Fruit fly (Drosophila melanogaster) whole organism, embryonic: ENCODE results near the gene pod1.

ENCODE experiments used
- Asciz ChIP-seq: fragments of 200-800 bp; sonication (Bioruptor generic); optimal IDR thresholded peaks from 2 replicates; lab custom pipeline; 2017; ENCODE audit warnings: missing biosample characterization, mild to moderate bottlenecking, missing genetic modification characterization, missing genetic modification reagents
- CG10543 ChIP-seq: fragments of 200-800 bp; sonication (Bioruptor generic); optimal IDR thresholded peaks from 3 replicates; lab custom pipeline; 2017; ENCODE audit warnings: missing biosample characterization, mild to moderate bottlenecking, missing genetic modification characterization, moderate library complexity
- CG13287 ChIP-seq: fragments of 200-800 bp; sonication (Bioruptor generic); IDR thresholded peaks from 2 replicates; pipeline ENCODE4 v1.3.6; 2022; ENCODE audit warnings: missing biosample characterization, missing genetic modification characterization; ENCODE audit not compliant: partially characterized antibody
- CG13894 ChIP-seq: fragments of 200-800 bp; sonication (Bioruptor generic); optimal IDR thresholded peaks from 3 replicates; lab custom pipeline; 2018; ENCODE audit warnings: missing biosample characterization, mild to moderate bottlenecking, missing genetic modification characterization, moderate library complexity
- CG2712 ChIP-seq: fragments of 200-800 bp; optimal IDR thresholded peaks from 3 replicates; lab custom pipeline; 2019; ENCODE audit warnings: missing biosample characterization, mild to moderate bottlenecking, missing genetic modification characterization, moderate library complexity
- CG30020 ChIP-seq: fragments of 200-800 bp; optimal IDR thresholded peaks from 2 replicates; lab custom pipeline; 2019; ENCODE audit warnings: missing biosample characterization, mild to moderate bottlenecking, missing genetic modification characterization, moderate library complexity
- CG31224 ChIP-seq: fragments of 200-800 bp; sonication (Bioruptor generic); IDR thresholded peaks from 2 replicates; pipeline ENCODE4 v1.3.6; 2022; ENCODE audit warnings: missing biosample characterization, missing genetic modification characterization
- CG32772 ChIP-seq: fragments of 200-800 bp; sonication (Bioruptor generic); IDR thresholded peaks from 2 replicates; pipeline ENCODE4 v1.3.6; 2022; ENCODE audit warnings: missing biosample characterization, missing genetic modification characterization
- CG3281 ChIP-seq: fragments of 200-800 bp; sonication (Bioruptor generic); optimal IDR thresholded peaks from 3 replicates; lab custom pipeline; 2017; ENCODE audit warnings: missing biosample characterization, mild to moderate bottlenecking, missing genetic modification characterization
- CG33557 ChIP-seq: fragments of 200-800 bp; sonication (Bioruptor generic); optimal IDR thresholded peaks from 2 replicates; lab custom pipeline; 2019; ENCODE audit warnings: missing biosample characterization, mild to moderate bottlenecking, missing genetic modification characterization, moderate library complexity
- CG3838 ChIP-seq: fragments of 200-800 bp; sonication (Bioruptor generic); optimal IDR thresholded peaks from 3 replicates; lab custom pipeline; 2016; ENCODE audit warnings: missing biosample characterization, missing genetic modification characterization
- CG6272 ChIP-seq: fragments of 200-800 bp; sonication (Bioruptor generic); IDR thresholded peaks from 2 replicates; pipeline ENCODE4 v1.3.6; 2022; ENCODE audit warnings: missing biosample characterization, missing genetic modification characterization
- CG6765 ChIP-seq: fragments of 200-800 bp; sonication (Bioruptor generic); optimal IDR thresholded peaks from 3 replicates; lab custom pipeline; 2017; ENCODE audit warnings: missing biosample characterization, mild to moderate bottlenecking, missing genetic modification characterization
- CG6854 ChIP-seq: fragments of 200-800 bp; sonication (Bioruptor generic); optimal IDR thresholded peaks from 3 replicates; lab custom pipeline; 2017; ENCODE audit warnings: missing biosample characterization, mild to moderate bottlenecking, missing genetic modification characterization
- CG8924 ChIP-seq: fragments of 200-800 bp; optimal IDR thresholded peaks from 3 replicates; lab custom pipeline; 2019; ENCODE audit warnings: missing biosample characterization, mild to moderate bottlenecking, missing genetic modification characterization, moderate library complexity
- CG9437 ChIP-seq: fragments of 200-800 bp; sonication (Bioruptor generic); optimal IDR thresholded peaks from 2 replicates; lab custom pipeline; 2018; ENCODE audit warnings: missing biosample characterization, mild to moderate bottlenecking, missing genetic modification characterization
- CG9727 ChIP-seq: fragments of 200-800 bp; sonication (Bioruptor generic); optimal IDR thresholded peaks from 3 replicates; lab custom pipeline; 2017; ENCODE audit warnings: missing biosample characterization, mild to moderate bottlenecking, missing genetic modification characterization
- CkIIα-i1 ChIP-seq: fragments of 200-800 bp; sonication (Bioruptor generic); IDR thresholded peaks from 2 replicates; pipeline ENCODE4 v1.3.6; 2022; ENCODE audit warnings: missing biosample characterization, missing genetic modification characterization
- D19B ChIP-seq: fragments of 200-800 bp; sonication (Bioruptor generic); optimal IDR thresholded peaks from 2 replicates; lab custom pipeline; 2017; ENCODE audit warnings: missing biosample characterization, mild to moderate bottlenecking, missing genetic modification characterization
- HLHmδ ChIP-seq: fragments of 200-800 bp; sonication (Bioruptor generic); optimal IDR thresholded peaks from 2 replicates; lab custom pipeline; 2018; ENCODE audit warnings: missing biosample characterization, mild to moderate bottlenecking, missing genetic modification characterization, moderate library complexity
- MBD-R2 ChIP-seq: fragments of 200-800 bp; sonication (Bioruptor generic); IDR thresholded peaks from 2 replicates; pipeline ENCODE4 v1.3.6; 2022; ENCODE audit warnings: missing biosample characterization, missing genetic modification characterization
- Meics ChIP-seq: fragments of 200-800 bp; sonication (Bioruptor generic); optimal IDR thresholded peaks from 2 replicates; lab custom pipeline; 2017; ENCODE audit warnings: missing biosample characterization, mild to moderate bottlenecking, missing genetic modification characterization
- NC2β ChIP-seq: fragments of 200-800 bp; sonication (Bioruptor generic); optimal IDR thresholded peaks from 2 replicates; lab custom pipeline; 2016; ENCODE audit warnings: missing biosample characterization, missing genetic modification characterization
- NK7.1 ChIP-seq: fragments of 200-800 bp; sonication (Bioruptor generic); optimal IDR thresholded peaks from 3 replicates; lab custom pipeline; 2016; ENCODE audit warnings: missing biosample characterization, missing genetic modification characterization
- Nf-YB ChIP-seq: fragments of 200-800 bp; sonication (Bioruptor generic); optimal IDR thresholded peaks from 3 replicates; lab custom pipeline; 2019; ENCODE audit warnings: missing biosample characterization, mild to moderate bottlenecking, missing genetic modification characterization, moderate library complexity
- Opbp ChIP-seq: fragments of 200-800 bp; sonication (Bioruptor generic); IDR thresholded peaks from 3 replicates; pipeline ENCODE4 v1.3.6; 2022; ENCODE audit warnings: missing biosample characterization, missing genetic modification characterization; ENCODE audit not compliant: partially characterized antibody
- Sry-β ChIP-seq: fragments of 200-800 bp; sonication (Bioruptor generic); optimal IDR thresholded peaks from 2 replicates; lab custom pipeline; 2018; ENCODE audit warnings: missing biosample characterization, mild to moderate bottlenecking, missing genetic modification characterization, moderate library complexity
- Taf1 ChIP-seq: fragments of 200-800 bp; sonication (Bioruptor generic); IDR thresholded peaks from 2 replicates; pipeline ENCODE4 v1.3.6; 2022; ENCODE audit warnings: missing biosample characterization, missing genetic modification characterization
- al ChIP-seq: fragments of 200-800 bp; sonication (Bioruptor generic); IDR thresholded peaks from 2 replicates; pipeline ENCODE4 v1.3.6; 2022; ENCODE audit warnings: missing biosample characterization, missing genetic modification characterization
- ara ChIP-seq: fragments of 200-800 bp; sonication (Bioruptor generic); IDR thresholded peaks from 2 replicates; pipeline ENCODE4 v1.3.6; 2022; ENCODE audit warnings: missing biosample characterization, missing genetic modification characterization
- bab2 ChIP-seq: fragments of 200-800 bp; sonication (Bioruptor generic); optimal IDR thresholded peaks from 2 replicates; lab custom pipeline; 2016; ENCODE audit warnings: missing biosample characterization, missing genetic modification characterization
- emc ChIP-seq: fragments of 200-800 bp; sonication (Bioruptor generic); optimal IDR thresholded peaks from 2 replicates; lab custom pipeline; 2016; ENCODE audit warnings: missing biosample characterization, missing genetic modification characterization
- eyg ChIP-seq: fragments of 200-800 bp; sonication (Bioruptor generic); optimal IDR thresholded peaks from 3 replicates; lab custom pipeline; 2016; ENCODE audit warnings: missing biosample characterization, missing genetic modification characterization
- fd3F ChIP-seq: fragments of 200-800 bp; sonication (Bioruptor generic); optimal IDR thresholded peaks from 2 replicates; lab custom pipeline; 2018; ENCODE audit warnings: missing biosample characterization, mild to moderate bottlenecking, missing genetic modification characterization, moderate library complexity
- gsb ChIP-seq: fragments of 200-800 bp; sonication (Bioruptor generic); IDR thresholded peaks from 2 replicates; pipeline ENCODE4 v1.3.6; 2022; ENCODE audit warnings: missing biosample characterization, missing genetic modification characterization
- ham ChIP-seq: fragments of 200-800 bp; sonication (Bioruptor generic); IDR thresholded peaks from 2 replicates; pipeline ENCODE4 v1.3.6; 2022; ENCODE audit warnings: missing biosample characterization, missing genetic modification characterization
- jigr1 ChIP-seq: fragments of 200-800 bp; sonication (Bioruptor generic); IDR thresholded peaks from 3 replicates; pipeline ENCODE4 v1.3.6; 2022; ENCODE audit warnings: missing biosample characterization, missing genetic modification characterization
- kah ChIP-seq: fragments of 200-800 bp; sonication (Bioruptor generic); optimal IDR thresholded peaks from 2 replicates; lab custom pipeline; 2018; ENCODE audit warnings: missing biosample characterization, mild to moderate bottlenecking, missing genetic modification characterization
- nerfin-1 ChIP-seq: fragments of 200-800 bp; sonication (Bioruptor generic); optimal IDR thresholded peaks from 3 replicates; lab custom pipeline; 2019; ENCODE audit warnings: missing biosample characterization, mild to moderate bottlenecking, missing genetic modification characterization, moderate library complexity
- pnt ChIP-seq: fragments of 200-800 bp; sonication (Bioruptor generic); optimal IDR thresholded peaks from 3 replicates; lab custom pipeline; 2016; ENCODE audit warnings: missing biosample characterization, missing genetic modification characterization
- rib ChIP-seq: fragments of 200-800 bp; sonication (Bioruptor generic); IDR thresholded peaks from 2 replicates; pipeline ENCODE4 v1.3.6; 2022; ENCODE audit warnings: missing biosample characterization, missing genetic modification characterization
- sim ChIP-seq: fragments of 200-800 bp; sonication (Bioruptor generic); IDR thresholded peaks from 2 replicates; pipeline ENCODE4 v1.3.6; 2022; ENCODE audit warnings: missing biosample characterization, missing genetic modification characterization
- sob ChIP-seq: fragments of 200-800 bp; sonication (Bioruptor generic); IDR thresholded peaks from 2 replicates; pipeline ENCODE4 v1.3.6; 2022; ENCODE audit warnings: missing biosample characterization, missing genetic modification characterization
- sqz ChIP-seq: fragments of 200-800 bp; sonication (Bioruptor generic); optimal IDR thresholded peaks from 3 replicates; lab custom pipeline; 2018; ENCODE audit warnings: missing biosample characterization, mild to moderate bottlenecking, missing genetic modification characterization
- stc ChIP-seq: fragments of 200-800 bp; sonication (Bioruptor generic); IDR thresholded peaks from 2 replicates; pipeline ENCODE4 v1.3.6; 2022; ENCODE audit warnings: missing biosample characterization, missing genetic modification characterization
- tin ChIP-seq: fragments of 200-800 bp; sonication (Bioruptor generic); optimal IDR thresholded peaks from 3 replicates; lab custom pipeline; 2016; ENCODE audit warnings: missing biosample characterization, missing genetic modification characterization
- trh ChIP-seq: fragments of 200-800 bp; sonication (Bioruptor generic); optimal IDR thresholded peaks from 2 replicates; lab custom pipeline; 2016; ENCODE audit warnings: missing biosample characterization, missing genetic modification characterization
- twi ChIP-seq: fragments of 200-800 bp; optimal IDR thresholded peaks from 2 replicates; lab custom pipeline; 2019; ENCODE audit warnings: missing biosample characterization, mild to moderate bottlenecking, missing genetic modification characterization, moderate library complexity
- zfh2 ChIP-seq: fragments of 200-800 bp; sonication (Bioruptor generic); optimal IDR thresholded peaks from 2 replicates; lab custom pipeline; 2016; ENCODE audit warnings: missing biosample characterization, missing genetic modification characterization

The pod1 gene

DNA sequence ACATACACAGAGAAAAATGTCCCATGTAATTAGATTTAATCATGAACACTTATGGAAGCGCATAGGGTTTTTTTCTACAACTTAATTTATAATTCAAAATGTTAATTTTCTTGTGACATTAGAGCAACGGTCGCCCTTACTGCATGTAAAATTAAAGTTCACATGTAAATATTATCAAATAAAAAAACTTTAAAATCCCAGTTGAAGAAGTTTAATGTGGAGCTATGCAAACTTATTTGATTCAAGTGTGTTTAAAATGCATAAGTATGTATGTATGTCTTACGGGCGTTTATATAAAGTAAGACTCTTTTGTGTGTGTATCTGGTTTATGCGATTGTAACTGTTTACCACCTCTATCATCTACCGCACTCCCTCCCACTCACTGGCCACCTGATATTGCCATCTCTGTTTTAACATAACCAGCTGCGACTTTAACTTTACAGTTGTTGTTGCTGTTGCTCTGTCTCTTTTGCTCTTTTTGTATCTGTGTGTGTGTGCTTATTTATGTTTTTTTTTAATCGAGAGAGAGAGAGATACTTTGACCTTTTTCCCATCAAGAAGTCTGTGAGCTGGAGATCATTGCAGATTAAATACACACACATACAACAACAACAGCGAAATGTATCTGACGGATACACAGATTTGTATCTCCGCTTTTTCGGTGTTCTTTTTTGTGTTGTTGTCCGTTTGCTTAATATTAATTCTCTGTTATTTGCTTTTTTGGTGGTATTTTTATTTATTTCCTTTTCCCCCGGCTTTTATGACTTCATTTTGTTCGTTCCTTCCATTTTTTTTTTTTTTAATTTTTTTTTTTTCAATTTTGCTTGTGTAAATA is 52.1 kb downstream of the pod1 start (continued):
- peak; percentile 91 for TF ChIP-seq fd3F (GFP tag; lab: Kevin White, UChicago)
- peak; percentile 78 for TF ChIP-seq nerfin-1 (tag; lab: Kevin White, UChicago)
- TF ChIP-seq CG3281 (GFP tag; lab: Kevin White, UChicago): peak; percentile 74
- peak; percentile 67 for TF ChIP-seq tin (GFP tag; lab: Kevin White, UChicago)
- TF ChIP-seq ara (GFP tag; lab: Robert Waterston, UW): peak; percentile 60; the same call in 1 of the 2 replicates
- peak; percentile 52 for TF ChIP-seq D19B (GFP tag; lab: Kevin White, UChicago)
- 0 out of 3 replicates have a peak, but pooled peaks have one; percentile 27 for TF ChIP-seq jigr1 (GFP tag; lab: Robert Waterston, UW)
- TF ChIP-seq Taf1 (GFP tag; lab: Robert Waterston, UW): no peak
- TF ChIP-seq al: no peak
- TF ChIP-seq CkIIα-i1 (GFP tag; lab: Robert Waterston, UW): no peak
- TF ChIP-seq CG13894: peak; percentile 57
- peak; percentile 27 for TF ChIP-seq HLHmδ (GFP tag; lab: Kevin White, UChicago)
- TF ChIP-seq sob (GFP tag; lab: Robert Waterston, UW): peak; percentile 74
- peak; percentile 18; the same call in 1 of the 2 replicates for TF ChIP-seq sim (GFP tag; lab: Robert Waterston, UW)
- peak; percentile 93 for TF ChIP-seq sqz
- TF ChIP-seq MBD-R2 (GFP tag; lab: Robert Waterston, UW): no peak
- no peak for TF ChIP-seq emc (GFP tag; lab: Kevin White, UChicago)
- TF ChIP-seq bab2 (GFP tag; lab: Kevin White, UChicago): peak; percentile 78
- TF ChIP-seq CG2712 (tag; lab: Kevin White, UChicago): peak; percentile 86
- TF ChIP-seq pnt: peak; percentile 81
- peak; percentile 80 for TF ChIP-seq CG33557 (GFP tag; lab: Kevin White, UChicago)
- peak; percentile 81 for TF ChIP-seq CG10543 (GFP tag; lab: Kevin White, UChicago)
- peak; percentile 38 for TF ChIP-seq kah (GFP tag; lab: Kevin White, UChicago)
- no peak for TF ChIP-seq ham (GFP tag; lab: Robert Waterston, UW)
- TF ChIP-seq CG6272 (GFP tag; lab: Robert Waterston, UW): 0 out of 2 replicates have a peak, but pooled peaks have one; percentile 14
- TF ChIP-seq NK7.1 (GFP tag; lab: Kevin White, UChicago): peak; percentile 54
- TF ChIP-seq CG6765: peak; percentile 78
- TF ChIP-seq Sry-β (GFP tag; lab: Kevin White, UChicago): peak; percentile 33
- TF ChIP-seq Meics (GFP tag; lab: Kevin White, UChicago): peak; percentile 75
- TF ChIP-seq twi (tag; lab: Kevin White, UChicago): peak; percentile 82
- TF ChIP-seq Opbp (GFP tag; lab: Robert Waterston, UW): no peak
- TF ChIP-seq CG30020: peak; percentile 46
- TF ChIP-seq CG31224 (GFP tag; lab: Robert Waterston, UW): peak; percentile 45
- TF ChIP-seq trh: peak; percentile 68
- TF ChIP-seq Asciz (GFP tag; lab: Kevin White, UChicago): peak; percentile 82
- TF ChIP-seq rib (GFP tag; lab: Robert Waterston, UW): 0 out of 2 replicates have a peak, but pooled peaks have one; percentile 45
- TF ChIP-seq CG9727: peak; percentile 69
- TF ChIP-seq zfh2 (GFP tag; lab: Kevin White, UChicago): peak; percentile 60
- TF ChIP-seq Nf-YB: peak; percentile 81
- peak; percentile 61 for TF ChIP-seq CG32772 (GFP tag; lab: Robert Waterston, UW)
- TF ChIP-seq NC2β: peak; percentile 61
- no peak for TF ChIP-seq gsb
- peak; percentile 94 for TF ChIP-seq CG8924
- no peak for TF ChIP-seq CG13287
- peak; percentile 61 for TF ChIP-seq eyg (GFP tag; lab: Kevin White, UChicago)
- peak; percentile 67; the same call in 1 of the 2 replicates for TF ChIP-seq stc (GFP tag; lab: Robert Waterston, UW)
- TF ChIP-seq CG3838 (GFP tag; lab: Kevin White, UChicago): peak; percentile 81
- peak; percentile 91 for TF ChIP-seq CG9437 (GFP tag; lab: Kevin White, UChicago)
- peak; percentile 67 for TF ChIP-seq CG6854
